Worm (Caenorhabditis elegans) whole organism, L4/young adult: ENCODE data around the gene emg-1.

Experiments used
- W03F9.2 ChIP-seq: fragments of 150-350 bp; optimal IDR thresholded peaks from 2 replicates; lab custom pipeline; 2014; ENCODE audit warnings: missing biosample characterization, missing genetic modification characterization
- dao-5 ChIP-seq: sonication (generic microtip); optimal IDR thresholded peaks from 2 replicates; lab custom pipeline; 2016; ENCODE audit warnings: missing genotype, missing genetic modification characterization, moderate library complexity, missing compliant biosample characterization
- him-1 ChIP-seq: sonication (generic microtip); optimal IDR thresholded peaks from 2 replicates; lab custom pipeline; 2016; ENCODE audit warnings: missing genotype, missing genetic modification reagents, missing genetic modification characterization, missing compliant biosample characterization

Gene emg-1

ce11 chrIII:10654718-10655117, 5.4 kb downstream of the emg-1 start, which contains the start of gene cnt-2:
Gene cnt-2 (plus strand): TSS chrIII:10655018.
- no peak for TF ChIP-seq W03F9.2 (tag; lab: Kevin White, UChicago)
- TF ChIP-seq him-1 (tag; lab: Kevin White, UChicago): no peak
- no peak for TF ChIP-seq dao-5

ce11 chrIII:10656069-10656468, 6.8 kb downstream of the emg-1 start:
- no peak for TF ChIP-seq dao-5

ce11 chrIII:10657661-10658060, 8.3 kb downstream of the emg-1 start:
- TF ChIP-seq him-1 (tag; lab: Kevin White, UChicago) (no peak), dao-5 (no peak), W03F9.2 (tag; lab: Kevin White, UChicago) (no peak)

- TF ChIP-seq him-1 (tag; lab: Kevin White, UChicago) (no peak), dao-5 (no peak), W03F9.2 (tag; lab: Kevin White, UChicago) (no peak)
These were observed 9.1 kb downstream of the emg-1 start for ce11 chrIII:10658394-10658793.

ce11 chrIII:10661292-10661691, 12.0 kb downstream of the emg-1 start:
- no peak for TF ChIP-seq dao-5
- TF ChIP-seq W03F9.2 (tag; lab: Kevin White, UChicago): no peak

ce11 chrIII:10666640-10667039, 17.3 kb downstream of the emg-1 start:
- TF ChIP-seq W03F9.2 (tag; lab: Kevin White, UChicago): no peak
- no peak for TF ChIP-seq him-1 (tag; lab: Kevin White, UChicago)
- no peak for TF ChIP-seq dao-5

ce11 chrIII:10671894-10672293, 22.6 kb downstream of the emg-1 start:
- TF ChIP-seq dao-5: no peak

- TF ChIP-seq dao-5 (no peak), him-1 (tag; lab: Kevin White, UChicago) (no peak), W03F9.2 (tag; lab: Kevin White, UChicago) (no peak)
These were observed 29.7 kb downstream of the emg-1 start, which contains the start of gene Y39A1A.16 for ce11 chrIII:10678971-10679370. Gene Y39A1A.16 (plus strand): TSS chrIII:10679271.

- TF ChIP-seq dao-5: no peak
- no peak for TF ChIP-seq W03F9.2 (tag; lab: Kevin White, UChicago)
- no peak for TF ChIP-seq him-1 (tag; lab: Kevin White, UChicago)
These were observed 39.7 kb downstream of the emg-1 start, which contains the start of gene Y39A1A.31 for ce11 chrIII:10689057-10689456. Gene Y39A1A.31 (minus strand): TSS chrIII:10689157.

ce11 chrIII:10691019-10691418, 41.7 kb downstream of the emg-1 start, which contains the start of gene Y39A1A.17:
Gene Y39A1A.17 (minus strand): TSS chrIII:10691119.
- no peak for TF ChIP-seq W03F9.2 (tag; lab: Kevin White, UChicago)
- no peak for TF ChIP-seq him-1 (tag; lab: Kevin White, UChicago)
- TF ChIP-seq dao-5: no peak

ce11 chrIII:10694294-10694693, 45.0 kb downstream of the emg-1 start, which contains the start of the genes Y39A1A.18 and fmo-3:
Gene Y39A1A.18 (minus strand): TSS chrIII:10694485.
Gene fmo-3 (plus strand): TSS chrIII:10694681.
- TF ChIP-seq W03F9.2 (tag; lab: Kevin White, UChicago) (no peak), dao-5 (no peak), him-1 (tag; lab: Kevin White, UChicago) (no peak)

ce11 chrIII:10700460-10700859, 51.1 kb downstream of the emg-1 start, which contains the start of gene Y39A1A.20:
Gene Y39A1A.20 (minus strand): TSS chrIII:10700560.
- no peak for TF ChIP-seq W03F9.2 (tag; lab: Kevin White, UChicago)
- no peak for TF ChIP-seq him-1 (tag; lab: Kevin White, UChicago)
